Worm (Caenorhabditis elegans) whole organism, young adult: Measurements from ENCODE around the gene idpp-5.

ENCODE experiments used
- ceh-40 ChIP-seq: fragments of 200-800 bp; sonication (Bioruptor generic); IDR thresholded peaks from 2 replicates; pipeline ENCODE4 v1.3.6; 2022; ENCODE audit warnings: missing genetic modification characterization, missing compliant biosample characterization
- pbrm-1 ChIP-seq: fragments of 200-800 bp; sonication (Bioruptor generic); IDR thresholded peaks from 2 replicates; pipeline ENCODE4 v1.3.6; 2022; ENCODE audit warnings: missing genetic modification reagents, missing genetic modification characterization, missing compliant biosample characterization

ce11 chrX:3772405-3772804, 20.2 kb downstream of the idpp-5 start, which contains the start of gene F47B7.2:
- TF ChIP-seq pbrm-1 (GFP tag; lab: Robert Waterston, UW) (no peak), ceh-40 (GFP tag; lab: Robert Waterston, UW) (no peak)
